Worm (Caenorhabditis elegans) whole organism, L2 larva: ENCODE measurements around the gene sand-1.

Experiments
- blmp-1 ChIP-seq: sonication (generic microtip); optimal IDR thresholded peaks from 2 replicates; lab custom pipeline; 2017; ENCODE audit warnings: missing genetic modification characterization, mild to moderate bottlenecking, missing compliant biosample characterization, antibody characterized with exemption, moderate library complexity; ENCODE audit not compliant: insufficient read depth
- nhr-77 ChIP-seq: fragments of 150-350 bp; optimal IDR thresholded peaks from 2 replicates; lab custom pipeline; 2014; ENCODE audit warnings: missing biosample characterization, missing genetic modification characterization
- snpc-4 ChIP-seq: fragments of 150-350 bp; optimal IDR thresholded peaks from 2 replicates; lab custom pipeline; 2014; ENCODE audit warnings: missing biosample characterization, missing genetic modification characterization
- zag-1 ChIP-seq: fragments of 150-350 bp; optimal IDR thresholded peaks from 2 replicates; lab custom pipeline; 2014; ENCODE audit warnings: missing biosample characterization, missing genetic modification characterization

- TF ChIP-seq blmp-1: no peak
- TF ChIP-seq zag-1 (tag; lab: Kevin White, UChicago): no peak
- no peak for TF ChIP-seq snpc-4 (tag; lab: Kevin White, UChicago)
- TF ChIP-seq nhr-77 (tag; lab: Kevin White, UChicago): no peak
Measured at ce11 chrIV:5380140-5380539, 13.5 kb downstream of the sand-1 start.
